Worm (Caenorhabditis elegans) whole organism, L4 larva: ENCODE data around the gene nlp-28.

Source experiments
- F10B5.3 ChIP-seq: sonication (generic microtip); optimal IDR thresholded peaks from 2 replicates; lab custom pipeline; 2016; ENCODE audit warnings: mild to moderate bottlenecking, missing genetic modification characterization, missing compliant biosample characterization
- F37D6.2 ChIP-seq: sonication (generic microtip); optimal IDR thresholded peaks from 2 replicates; lab custom pipeline; 2016; ENCODE audit warnings: mild to moderate bottlenecking, missing genetic modification characterization, missing compliant biosample characterization
- F49E8.2 ChIP-seq: sonication (generic microtip); optimal IDR thresholded peaks from 2 replicates; lab custom pipeline; 2016; ENCODE audit warnings: missing compliant biosample characterization, mild to moderate bottlenecking, missing genetic modification characterization, borderline replicate concordance
- R02D3.7 ChIP-seq: fragments of 150-350 bp; sonication (generic microtip); optimal IDR thresholded peaks from 3 replicates; lab custom pipeline; 2014; ENCODE audit warnings: missing biosample characterization, missing genetic modification characterization
- Y48G9A.11 ChIP-seq: fragments of 200-800 bp; sonication (Bioruptor generic); IDR thresholded peaks from 2 replicates; pipeline ENCODE4 v1.3.6; 2022; ENCODE audit warnings: missing genetic modification reagents, missing genetic modification characterization, missing compliant biosample characterization
- Y75B8A.6 ChIP-seq: fragments of 200-800 bp; sonication (Bioruptor generic); IDR thresholded peaks from 2 replicates; pipeline ENCODE4 v1.3.6; 2022; ENCODE audit warnings: missing genetic modification reagents, missing genetic modification characterization, missing compliant biosample characterization
- aha-1 ChIP-seq: fragments of 150-350 bp; peaks from one replicate; lab custom pipeline; 2014; ENCODE audit warnings: missing biosample characterization, missing genetic modification characterization
- arid-1 ChIP-seq: fragments of 200-800 bp; sonication (Bioruptor generic); conservative IDR thresholded peaks from 2 replicates; pipeline ENCODE4 v1.3.6; 2022; ENCODE audit warnings: missing genetic modification reagents, missing genetic modification characterization, missing compliant biosample characterization
- ceh-20 ChIP-seq: fragments of 200-800 bp; sonication (Bioruptor generic); IDR thresholded peaks from 2 replicates; pipeline ENCODE4 v1.3.6; 2022; ENCODE audit warnings: missing genetic modification reagents, missing genetic modification characterization, missing compliant biosample characterization
- ceh-82 ChIP-seq: sonication (generic microtip); optimal IDR thresholded peaks from 2 replicates; lab custom pipeline; 2017; ENCODE audit warnings: missing biosample characterization, missing genetic modification characterization
- ctbp-1 ChIP-seq: fragments of 200-800 bp; sonication (Bioruptor generic); IDR thresholded peaks from 2 replicates; pipeline ENCODE4 v1.3.6; 2022; ENCODE audit warnings: missing genetic modification reagents, missing genetic modification characterization, missing compliant biosample characterization
- dve-1 ChIP-seq: sonication (generic microtip); optimal IDR thresholded peaks from 2 replicates; lab custom pipeline; 2017; ENCODE audit warnings: antibody characterized with exemption, mild to moderate bottlenecking, missing genetic modification characterization, missing compliant biosample characterization; ENCODE audit not compliant: insufficient read depth
- egl-27 ChIP-seq: sonication (generic microtip); optimal IDR thresholded peaks from 3 replicates; lab custom pipeline; 2017; ENCODE audit warnings: missing biosample characterization, missing genetic modification reagents, missing genetic modification characterization
- jun-1 ChIP-seq: fragments of 150-350 bp; optimal IDR thresholded peaks from 2 replicates; lab custom pipeline; 2014; ENCODE audit warnings: missing biosample characterization, missing genetic modification reagents, missing genetic modification characterization
- lin-29 ChIP-seq: fragments of 200-800 bp; sonication (Bioruptor generic); IDR thresholded peaks from 2 replicates; pipeline ENCODE4 v1.3.6; 2022; ENCODE audit warnings: missing genetic modification reagents, missing genetic modification characterization, missing compliant biosample characterization
- lir-3 ChIP-seq: sonication (generic microtip); optimal IDR thresholded peaks from 2 replicates; lab custom pipeline; 2016; ENCODE audit warnings: mild to moderate bottlenecking, missing genetic modification characterization, missing compliant biosample characterization
- madf-5 ChIP-seq, 2 experiments: fragments of 200-800 bp; sonication (Bioruptor generic); IDR thresholded peaks; 2 replicates each; pipeline ENCODE4 v1.3.6; 2022; ENCODE audit warnings: missing compliant biosample characterization in 2 of 2, missing genetic modification characterization in 2 of 2
- mxl-2 ChIP-seq: fragments of 200-800 bp; sonication (Bioruptor generic); conservative IDR thresholded peaks from 2 replicates; pipeline ENCODE4 v1.3.6; 2022; ENCODE audit warnings: missing genetic modification reagents, missing genetic modification characterization, missing compliant biosample characterization
- nhr-11 ChIP-seq: fragments of 150-350 bp; optimal IDR thresholded peaks from 2 replicates; lab custom pipeline; 2014; ENCODE audit warnings: missing biosample characterization, missing genetic modification characterization
- nhr-25 ChIP-seq: sonication (generic microtip); optimal IDR thresholded peaks from 2 replicates; lab custom pipeline; 2017; ENCODE audit warnings: missing genetic modification characterization, mild to moderate bottlenecking, missing compliant biosample characterization, antibody characterized with exemption, moderate library complexity, borderline replicate concordance; ENCODE audit not compliant: insufficient read depth
- nhr-41 ChIP-seq: fragments of 200-800 bp; sonication (Bioruptor generic); IDR thresholded peaks from 2 replicates; pipeline ENCODE4 v1.3.6; 2022; ENCODE audit warnings: missing genetic modification reagents, missing genetic modification characterization, missing compliant biosample characterization
- nhr-48 ChIP-seq: sonication (generic microtip); optimal IDR thresholded peaks from 2 replicates; lab custom pipeline; 2016; ENCODE audit warnings: mild to moderate bottlenecking, missing genetic modification characterization, missing compliant biosample characterization
- nhr-6 ChIP-seq: fragments of 150-350 bp; optimal IDR thresholded peaks from 2 replicates; lab custom pipeline; 2014; ENCODE audit warnings: missing biosample characterization, missing genetic modification characterization
- nhr-77 ChIP-seq: fragments of 150-350 bp; optimal IDR thresholded peaks from 2 replicates; lab custom pipeline; 2014; ENCODE audit warnings: missing biosample characterization, missing genetic modification characterization
- pqm-1 ChIP-seq: sonication (generic microtip); optimal IDR thresholded peaks from 2 replicates; lab custom pipeline; 2017; ENCODE audit warnings: missing biosample characterization, missing genetic modification characterization
- rbr-2 ChIP-seq: sonication (generic microtip); optimal IDR thresholded peaks from 2 replicates; lab custom pipeline; 2016; ENCODE audit warnings: missing genotype, missing genetic modification characterization, missing compliant biosample characterization
- snpc-1.2 ChIP-seq: fragments of 200-800 bp; sonication (Bioruptor generic); IDR thresholded peaks from 2 replicates; pipeline ENCODE4 v1.3.6; 2022; ENCODE audit warnings: missing genetic modification reagents, missing genetic modification characterization, missing compliant biosample characterization
- snpc-4 ChIP-seq: fragments of 150-350 bp; optimal IDR thresholded peaks from 2 replicates; lab custom pipeline; 2014; ENCODE audit warnings: missing biosample characterization, missing genetic modification characterization
- spr-1 ChIP-seq: sonication (generic microtip); optimal IDR thresholded peaks from 2 replicates; lab custom pipeline; 2016; ENCODE audit warnings: mild to moderate bottlenecking, missing genetic modification characterization, missing compliant biosample characterization
- spr-3 ChIP-seq: fragments of 200-800 bp; sonication (Bioruptor generic); optimal IDR thresholded peaks from 2 replicates; lab custom pipeline; 2018; ENCODE audit warnings: mild to moderate bottlenecking, missing genetic modification characterization, missing compliant biosample characterization
- tag-97 ChIP-seq: fragments of 200-800 bp; sonication (Bioruptor generic); IDR thresholded peaks from 2 replicates; pipeline ENCODE4 v1.3.6; 2022; ENCODE audit warnings: missing genetic modification characterization, missing compliant biosample characterization
- unc-39 ChIP-seq: sonication (generic microtip); optimal IDR thresholded peaks from 2 replicates; lab custom pipeline; 2017; ENCODE audit warnings: missing biosample characterization, missing genetic modification characterization
- unc-62 ChIP-seq, 3 experiments: fragments of 150-350 bp in 1 of 3; sonication (generic microtip); optimal IDR thresholded peaks in 2 of 3; peaks in 1 of 3; 1 replicate in 1 of 3; 2 replicates in 2 of 3; lab custom pipeline; 2014 to 2017; ENCODE audit warnings: missing biosample characterization in 3 of 3, missing genetic modification characterization in 3 of 3, missing genetic modification reagents in 3 of 3, missing genotype in 1 of 3
- zfp-2 ChIP-seq: sonication (generic microtip); optimal IDR thresholded peaks from 2 replicates; lab custom pipeline; 2016; ENCODE audit warnings: mild to moderate bottlenecking, missing genetic modification characterization, missing compliant biosample characterization
- zfp-3 ChIP-seq: fragments of 200-800 bp; sonication (Bioruptor generic); conservative IDR thresholded peaks from 2 replicates; pipeline ENCODE4 v1.3.6; 2022; ENCODE audit warnings: missing genetic modification reagents, missing genetic modification characterization, missing compliant biosample characterization
- ztf-11 ChIP-seq: fragments of 150-350 bp; optimal IDR thresholded peaks from 2 replicates; lab custom pipeline; 2014; ENCODE audit warnings: missing biosample characterization, missing genetic modification characterization

nlp-28 gene

ce11 chrV:4005219-4005618, 17.5 kb downstream of the nlp-28 start, which contains the start of gene srh-8:
Gene srh-8 (plus strand): TSS chrV:4005519.
- no peak for TF ChIP-seq snpc-1.2 (GFP tag; lab: Robert Waterston, UW)
- TF ChIP-seq lir-3 (tag; lab: Kevin White, UChicago), result no peak
- no peak for TF ChIP-seq mxl-2
- peak; percentile 25 for TF ChIP-seq aha-1 (tag; lab: Kevin White, UChicago)
- no peak for TF ChIP-seq ctbp-1 (GFP tag; lab: Robert Waterston, UW)
- TF ChIP-seq Y75B8A.6 (GFP tag; lab: Robert Waterston, UW), result no peak

- TF ChIP-seq unc-39 (tag; lab: Kevin White, UChicago) (no peak), ceh-82 (no peak), madf-5 (GFP tag; IDR thresholded peaks at IDR 0.05; lab: Robert Waterston, UW) (no peak), zfp-3 (GFP tag; lab: Robert Waterston, UW) (no peak)
Observed at ce11 chrV:4007927-4008326, 20.2 kb downstream of the nlp-28 start, which contains the start of gene srh-7. Gene srh-7 (plus strand): TSS chrV:4008227.

- TF ChIP-seq ceh-20 (GFP tag; lab: Robert Waterston, UW), result no peak
- peak; percentile 3 for TF ChIP-seq aha-1 (tag; lab: Kevin White, UChicago)
Observed at ce11 chrV:4010170-4010569, 22.5 kb downstream of the nlp-28 start, which contains the start of gene srh-4. Gene srh-4 (plus strand): TSS chrV:4010470.

DNA sequence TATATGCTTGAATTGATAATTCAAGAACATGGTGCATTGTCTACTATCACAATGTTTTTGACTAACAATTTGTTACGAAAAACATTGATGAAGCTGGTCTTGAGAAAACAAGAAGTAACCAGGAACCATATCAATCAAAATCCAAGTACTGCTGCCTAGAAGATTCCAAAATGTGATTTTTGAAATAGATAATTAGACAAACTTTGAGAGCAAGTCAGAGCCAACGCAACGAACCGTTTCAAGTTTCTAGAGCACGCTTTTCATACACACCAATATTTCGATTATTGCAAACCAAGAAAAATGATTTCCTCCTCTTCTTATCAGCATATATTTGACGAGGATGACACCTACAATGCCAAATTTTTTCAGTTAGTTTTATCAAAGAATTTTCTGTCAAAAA, 29.1 kb downstream of the nlp-28 start, which contains the start of gene srw-89:
srw-89 (plus strand) TSS at position 301 of the 400 bp plus-strand sequence.
- TF ChIP-seq spr-3 (GFP tag; lab: Kevin White, UChicago) (no peak), arid-1 (no peak)

DNA sequence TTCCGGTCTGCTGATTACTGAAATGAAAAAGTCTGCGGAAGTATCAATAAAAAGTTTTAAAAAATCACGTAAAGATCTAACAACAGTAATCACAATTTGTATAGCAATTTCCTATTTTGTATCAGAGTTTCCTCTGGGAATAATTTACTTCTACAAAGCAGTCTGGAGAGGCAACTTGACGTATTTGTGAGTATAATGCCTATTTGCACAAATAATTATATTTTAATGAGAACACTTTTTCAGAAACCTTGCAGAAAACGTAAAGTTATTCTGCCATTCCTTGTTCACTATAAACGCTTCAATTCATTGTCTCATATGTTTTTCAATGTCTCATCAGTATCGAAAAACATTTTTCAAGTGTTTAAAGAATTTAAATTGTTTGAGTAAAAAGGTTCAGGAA, 30.9 kb downstream of the nlp-28 start:
- TF ChIP-seq unc-62 (GFP tag; optimal IDR thresholded peaks at IDR 0.05 in 1 of 2; lab: Kevin White, UChicago) (peak in 1 of 2 experiments; percentile 80), unc-62 (tag; optimal IDR thresholded peaks at IDR 0.05; lab: Kevin White, UChicago) (no peak), ztf-11 (no peak)

- TF ChIP-seq lin-29 (GFP tag; lab: Robert Waterston, UW), result no peak
- no peak for TF ChIP-seq jun-1 (tag; lab: Kevin White, UChicago)
- no peak for TF ChIP-seq F10B5.3 (tag; lab: Kevin White, UChicago)
- TF ChIP-seq nhr-48 (tag; lab: Kevin White, UChicago), result no peak
- TF ChIP-seq spr-1, result no peak
- TF ChIP-seq nhr-11 (tag; lab: Kevin White, UChicago), result no peak
- no peak for TF ChIP-seq nhr-25 (tag; lab: Kevin White, UChicago)
- TF ChIP-seq egl-27 (tag; lab: Kevin White, UChicago), result no peak
- no peak for TF ChIP-seq F37D6.2 (tag; lab: Kevin White, UChicago)
- TF ChIP-seq zfp-2, result no peak
- TF ChIP-seq nhr-41 (GFP tag; lab: Robert Waterston, UW), result no peak
- no peak for TF ChIP-seq ceh-20 (GFP tag; lab: Robert Waterston, UW)
- no peak for TF ChIP-seq nhr-77
Observed at ce11 chrV:4019188-4019587, 31.5 kb downstream of the nlp-28 start, which contains the start of gene K09D9.3. Gene K09D9.3 (plus strand): TSS chrV:4019488.

DNA sequence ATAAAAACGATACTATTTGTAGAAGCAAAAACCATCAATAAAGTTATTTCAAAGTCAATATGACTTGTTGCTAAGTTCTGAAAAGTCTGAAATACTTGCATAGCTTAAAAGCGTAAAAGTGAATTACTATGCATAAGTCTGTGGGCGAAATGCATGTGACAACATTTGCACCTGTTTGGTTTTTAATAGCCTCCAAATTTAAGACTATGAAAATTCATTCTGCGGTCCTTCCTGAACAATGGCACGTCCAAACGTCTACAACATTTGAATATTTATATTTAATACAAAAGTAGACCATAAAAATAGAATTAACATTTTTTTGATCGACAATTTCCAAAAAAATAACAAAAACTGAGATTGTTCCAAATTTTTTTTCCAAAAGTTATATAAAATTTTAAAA, 34.1 kb downstream of the nlp-28 start, which contains the start of gene K09D9.14:
K09D9.14 (minus strand) TSS at position 101 of the 400 bp plus-strand sequence.
- no peak for TF ChIP-seq nhr-11 (tag; lab: Kevin White, UChicago)
- no peak for TF ChIP-seq tag-97
- no peak for TF ChIP-seq snpc-4 (tag; lab: Kevin White, UChicago)
- TF ChIP-seq F49E8.2, result no peak
- no peak for TF ChIP-seq rbr-2 (tag; lab: Kevin White, UChicago)
- TF ChIP-seq R02D3.7 (tag; lab: Kevin White, UChicago), result no peak
- no peak for TF ChIP-seq nhr-77
- TF ChIP-seq nhr-41 (GFP tag; lab: Robert Waterston, UW), result no peak
- no peak for TF ChIP-seq pqm-1 (tag; lab: Kevin White, UChicago)
- TF ChIP-seq dve-1 (tag; lab: Kevin White, UChicago), result no peak
- TF ChIP-seq Y48G9A.11 (GFP tag; lab: Robert Waterston, UW), result no peak
- TF ChIP-seq unc-62 (GFP tag; optimal IDR thresholded peaks at IDR 0.05 in 1 of 2; lab: Kevin White, UChicago), result no peak
- TF ChIP-seq unc-62 (tag; optimal IDR thresholded peaks at IDR 0.05; lab: Kevin White, UChicago), result no peak
- no peak for TF ChIP-seq spr-3 (GFP tag; lab: Kevin White, UChicago)
- no peak for TF ChIP-seq nhr-6 (tag; lab: Kevin White, UChicago)
